Fruit fly (Drosophila melanogaster): ENCODE measurements around the gene Gagr.

The Gagr gene

dm6 chr3L:16411566-16411965, 17.2 kb downstream of the Gagr start, which contains the start of gene fax (continued):
- TF ChIP-seq seq (GFP tag; IDR thresholded peaks at IDR 0.05) (peak; percentile 17; the same call in 1 of the 2 replicates), Dad (GFP tag; optimal IDR thresholded peaks at IDR 0.05) (peak; percentile 13), ken (GFP tag; IDR thresholded peaks at IDR 0.05) (no peak), phol (tag; optimal IDR thresholded peaks at IDR 0.05) (peak; percentile 24), cad (GFP tag; optimal IDR thresholded peaks at IDR 0.05) (no peak), Jarid2 (GFP tag; optimal IDR thresholded peaks at IDR 0.05) (no peak), Vsx1 (GFP tag; optimal IDR thresholded peaks at IDR 0.05) (no peak), tll (GFP tag; optimal IDR thresholded peaks at IDR 0.05) (peak in 1 of 2 experiments; percentile 21), CG12155 (GFP tag; optimal IDR thresholded peaks at IDR 0.05) (no peak), CG9437 (GFP tag; optimal IDR thresholded peaks at IDR 0.05) (no peak), maf-S (GFP tag; optimal IDR thresholded peaks at IDR 0.05) (no peak), croc (GFP tag; conservative IDR thresholded peaks at IDR 0.05) (no peak), p53 (GFP tag; optimal IDR thresholded peaks at IDR 0.05) (no peak), CG8388 (GFP tag; optimal IDR thresholded peaks at IDR 0.05) (peak; percentile 11), trh (GFP tag; optimal IDR thresholded peaks at IDR 0.05) (no peak), mirr (GFP tag; optimal IDR thresholded peaks at IDR 0.05) (no peak), tup (GFP tag; optimal IDR thresholded peaks at IDR 0.05) (no peak), ato (GFP tag; IDR thresholded peaks at IDR 0.05; ENCODE audit: partially characterized antibody) (peak; percentile 38; the same call in 1 of the 2 replicates), unpg (GFP tag; optimal IDR thresholded peaks at IDR 0.05) (peak; percentile 16), gsb (GFP tag; IDR thresholded peaks at IDR 0.05) (no peak), MBD-R2 (GFP tag; IDR thresholded peaks at IDR 0.05) (peak; percentile 45; the same call in 1 of the 2 replicates), CG17359 (tag; optimal IDR thresholded peaks at IDR 0.05) (no peak), CG43689 (GFP tag; IDR thresholded peaks at IDR 0.05) (no peak), unc-4 (GFP tag; IDR thresholded peaks at IDR 0.05; ENCODE audit: partially characterized antibody) (no peak), CG11093 (GFP tag; IDR thresholded peaks at IDR 0.05) (no peak), da (GFP tag; optimal IDR thresholded peaks at IDR 0.05) (no peak), scrt (GFP tag; optimal IDR thresholded peaks at IDR 0.05) (peak; percentile 55), Doc3 (GFP tag; IDR thresholded peaks at IDR 0.05; ENCODE audit: partially characterized antibody) (no peak), CG17568 (GFP tag; optimal IDR thresholded peaks at IDR 0.05) (no peak), pum (GFP tag; optimal IDR thresholded peaks at IDR 0.05) (no peak), sqz (GFP tag; optimal IDR thresholded peaks at IDR 0.05) (peak; percentile 43), Dbx (GFP tag; IDR thresholded peaks at IDR 0.05) (peak; percentile 33; the same call in 1 of the 3 replicates), CG3847 (GFP tag; IDR thresholded peaks at IDR 0.05) (no peak), dmrt11E (tag; optimal IDR thresholded peaks at IDR 0.05) (no peak), CG3726 (GFP tag; IDR thresholded peaks at IDR 0.05) (no peak), fd64A (GFP tag; optimal IDR thresholded peaks at IDR 0.05) (no peak), dimm (GFP tag; IDR thresholded peaks at IDR 0.05) (no peak), al (GFP tag; IDR thresholded peaks at IDR 0.05) (no peak), cwo (GFP tag; optimal IDR thresholded peaks at IDR 0.05) (no peak), Chrac-16 (GFP tag; optimal IDR thresholded peaks at IDR 0.05) (no peak), CG8924 (tag; optimal IDR thresholded peaks at IDR 0.05) (peak; percentile 54), CG11504 (tag; optimal IDR thresholded peaks at IDR 0.05) (no peak), pb (GFP tag; optimal IDR thresholded peaks at IDR 0.05) (no peak), D19B (GFP tag; optimal IDR thresholded peaks at IDR 0.05) (no peak), NC2β (GFP tag; optimal IDR thresholded peaks at IDR 0.05) (peak; percentile 48), CG6175 (GFP tag; IDR thresholded peaks at IDR 0.05) (peak; percentile 86), Hand (GFP tag; optimal IDR thresholded peaks at IDR 0.05) (no peak), CG8765 (GFP tag; IDR thresholded peaks at IDR 0.05) (peak; percentile 32; the same call in 1 of the 2 replicates), Xrp1 (GFP tag; IDR thresholded peaks at IDR 0.05) (no peak; the same call in 1 of the 2 replicates), zf30C (GFP tag; optimal IDR thresholded peaks at IDR 0.05) (peak; percentile 67), CG5245 (GFP tag; optimal IDR thresholded peaks at IDR 0.05) (no peak)

Measured in whole organism, embryonic.